Worm (Caenorhabditis elegans) whole organism, L1 larva: Measurements from ENCODE around the gene C18H7.7.

ENCODE experiments used
- elt-2 ChIP-seq: sonication (generic microtip); optimal IDR thresholded peaks from 2 replicates; lab custom pipeline; 2016; ENCODE audit warnings: missing genetic modification characterization, mild to moderate bottlenecking, inconsistent platforms, missing compliant biosample characterization, missing genetic modification reagents
- lin-13 ChIP-seq: fragments of 150-350 bp; optimal IDR thresholded peaks from 2 replicates; lab custom pipeline; 2014; ENCODE audit warnings: missing biosample characterization, missing genetic modification reagents, missing genetic modification characterization
- mdl-1 ChIP-seq, 2 experiments: fragments of 150-350 bp; optimal IDR thresholded peaks; 2 replicates each; lab custom pipeline; 2014 to 2017; ENCODE audit warnings: missing biosample characterization in 2 of 2, missing genetic modification characterization in 2 of 2, inconsistent platforms in 1 of 2
- nhr-237 ChIP-seq: fragments of 150-350 bp; optimal IDR thresholded peaks from 2 replicates; lab custom pipeline; 2014; ENCODE audit warnings: missing biosample characterization, missing genetic modification characterization
- ztf-11 ChIP-seq, 2 experiments: sonication (generic microtip); optimal IDR thresholded peaks; 2 replicates each; lab custom pipeline; 2016 to 2017; ENCODE audit warnings: missing genetic modification characterization in 2 of 2, missing biosample characterization in 1 of 2, missing compliant biosample characterization in 1 of 2

DNA sequence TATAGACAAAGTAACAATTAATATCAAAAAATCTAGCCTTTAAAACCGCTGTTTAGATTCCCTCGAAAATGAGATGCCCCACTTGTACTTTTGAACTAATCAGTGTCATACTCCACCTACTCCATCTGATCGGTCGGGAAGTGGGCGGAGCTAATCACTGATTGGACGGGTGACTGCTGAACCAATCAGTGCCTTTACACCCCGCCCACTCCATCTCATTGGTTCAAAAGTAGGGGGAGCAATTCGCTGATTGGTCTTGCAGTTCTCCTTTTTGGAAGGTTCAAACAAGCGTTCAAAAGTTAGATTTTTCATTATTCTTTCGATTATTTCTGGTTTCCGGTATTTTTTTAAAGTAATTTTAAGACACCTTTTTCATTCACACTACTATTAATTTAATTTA lies 17.0 kb upstream of the C18H7.7 start:
- TF ChIP-seq ztf-11 (tag; optimal IDR thresholded peaks at IDR 0.05; lab: Kevin White, UChicago): no peak
- no peak for TF ChIP-seq elt-2 (tag; lab: Kevin White, UChicago)
- no peak for TF ChIP-seq mdl-1 (tag; optimal IDR thresholded peaks at IDR 0.05; lab: Kevin White, UChicago)
- TF ChIP-seq lin-13 (GFP tag; lab: Kevin White, UChicago): no peak
- no peak for TF ChIP-seq nhr-237 (tag; lab: Kevin White, UChicago)
